Fruit fly (Drosophila melanogaster): ENCODE data around the gene CG33269.

Gene CG33269

dm6 chr3L:11534391-11535246, 47.4 kb downstream of the CG33269 start:
- TF ChIP-seq CG9948 (tag; optimal IDR thresholded peaks at IDR 0.05) (no peak), fd96Ca (GFP tag; IDR thresholded peaks at IDR 0.05) (peak; percentile 56; the same call in 2 of the 3 replicates), Pif1A (GFP tag; optimal IDR thresholded peaks at IDR 0.05) (no peak), CG32121 (GFP tag; IDR thresholded peaks at IDR 0.05) (peak; percentile 39), CG12605 (GFP tag; IDR thresholded peaks at IDR 0.05) (peak; percentile 53), CG8159 (tag; optimal IDR thresholded peaks at IDR 0.05) (no peak), rn (GFP tag; IDR thresholded peaks at IDR 0.05) (no peak), D1 (tag; optimal IDR thresholded peaks at IDR 0.05) (no peak), Pif1B (GFP tag; optimal IDR thresholded peaks at IDR 0.05) (no peak), CG10348 (GFP tag; IDR thresholded peaks at IDR 0.05) (no peak), CG13204 (GFP tag; optimal IDR thresholded peaks at IDR 0.05) (no peak), CG34367 (tag; optimal IDR thresholded peaks at IDR 0.05) (no peak), CG17806 (tag; optimal IDR thresholded peaks at IDR 0.05) (no peak), Ets98B (GFP tag; IDR thresholded peaks at IDR 0.05) (peak; percentile 52), CG4496 (GFP tag; IDR thresholded peaks at IDR 0.05) (peak; percentile 65), Snoo (tag; optimal IDR thresholded peaks at IDR 0.05) (peak; percentile 8), CG14655 (GFP tag; optimal IDR thresholded peaks at IDR 0.05) (peak; percentile 29), CG15710 (tag; optimal IDR thresholded peaks at IDR 0.05) (no peak), CG8301 (tag; optimal IDR thresholded peaks at IDR 0.05) (no peak), EcR (GFP tag; optimal IDR thresholded peaks at IDR 0.05) (no peak), gl (tag; optimal IDR thresholded peaks at IDR 0.05) (no peak)

DNA sequence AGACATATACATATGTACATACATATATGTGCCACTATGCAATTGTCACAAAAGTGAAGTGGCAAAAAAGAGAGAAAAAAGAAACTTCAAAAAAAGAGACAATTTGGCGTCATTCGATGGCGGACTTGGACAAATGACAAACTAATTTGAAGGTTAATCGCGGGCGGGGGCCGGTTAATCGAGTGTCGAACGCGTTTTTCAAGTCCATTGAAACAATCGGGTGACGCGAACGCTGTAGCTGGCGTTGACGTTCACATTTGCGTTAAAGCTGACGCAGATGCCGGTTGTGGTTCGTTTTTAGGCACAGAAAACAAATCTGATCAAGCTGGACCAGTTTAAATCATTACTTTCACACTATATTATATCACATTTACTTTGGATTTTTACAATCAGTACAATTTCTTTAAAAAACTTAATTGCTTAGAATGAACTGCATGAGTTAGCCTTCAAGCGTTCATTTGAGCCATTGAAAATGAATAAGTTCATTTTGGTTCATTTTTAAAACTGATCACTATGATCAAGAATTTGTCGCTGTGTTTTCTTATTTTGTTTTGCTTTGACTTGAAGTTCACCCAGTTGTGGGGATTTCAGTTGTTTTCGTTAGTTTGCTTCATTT, 48.2 kb downstream of the CG33269 start:
- TF ChIP-seq CG8159 (tag; optimal IDR thresholded peaks at IDR 0.05) (peak; percentile 16), Pif1A (GFP tag; optimal IDR thresholded peaks at IDR 0.05) (peak; percentile 3), fd96Ca (GFP tag; IDR thresholded peaks at IDR 0.05) (no peak), CG13204 (GFP tag; optimal IDR thresholded peaks at IDR 0.05) (no peak), CG15710 (tag; optimal IDR thresholded peaks at IDR 0.05) (peak; percentile 19), Snoo (tag; optimal IDR thresholded peaks at IDR 0.05) (peak; percentile 39), CG17806 (tag; optimal IDR thresholded peaks at IDR 0.05) (peak; percentile 34)

- peak; percentile 55 for TF ChIP-seq CG14655 (GFP tag; optimal IDR thresholded peaks at IDR 0.05)
- TF ChIP-seq CG17806 (tag; optimal IDR thresholded peaks at IDR 0.05): peak; percentile 14
- peak; percentile 6 for TF ChIP-seq CG8159 (tag; optimal IDR thresholded peaks at IDR 0.05)
- TF ChIP-seq CG8301 (tag; optimal IDR thresholded peaks at IDR 0.05): peak; percentile 39
- TF ChIP-seq CG32121 (GFP tag; IDR thresholded peaks at IDR 0.05): peak; percentile 34; the same call in 1 of the 2 replicates
- TF ChIP-seq CG9948 (tag; optimal IDR thresholded peaks at IDR 0.05): no peak
- no peak for TF ChIP-seq CG12605 (GFP tag; IDR thresholded peaks at IDR 0.05)
- TF ChIP-seq CG15710 (tag; optimal IDR thresholded peaks at IDR 0.05): peak; percentile 1
Observed at dm6 chr3L:11531994-11532732, 49.8 kb downstream of the CG33269 start.

Measured in whole organism, pupa.